Fruit fly (Drosophila melanogaster) whole organism, pupa: Measurements from ENCODE around the gene TwdlZ.

ENCODE experiments used
- CG12605 ChIP-seq: fragments of 200-800 bp; sonication (Bioruptor generic); IDR thresholded peaks from 2 replicates; pipeline ENCODE4 v1.3.6; 2022; ENCODE audit warnings: missing biosample characterization, missing genetic modification characterization
- CG32121 ChIP-seq: fragments of 200-800 bp; sonication (Bioruptor generic); IDR thresholded peaks from 2 replicates; pipeline ENCODE4 v1.3.6; 2022; ENCODE audit warnings: missing biosample characterization, missing genetic modification characterization
- Ets98B ChIP-seq: fragments of 200-800 bp; sonication (Bioruptor generic); IDR thresholded peaks from 2 replicates; pipeline ENCODE4 v1.3.6; 2022; ENCODE audit warnings: missing biosample characterization, missing genetic modification characterization
- Snoo ChIP-seq: fragments of 200-800 bp; sonication (Bioruptor generic); optimal IDR thresholded peaks from 3 replicates; lab custom pipeline; 2017; ENCODE audit warnings: missing biosample characterization, mild to moderate bottlenecking, missing genetic modification characterization, inconsistent platforms
- gl ChIP-seq: fragments of 200-800 bp; sonication (Bioruptor generic); optimal IDR thresholded peaks from 2 replicates; lab custom pipeline; 2018; ENCODE audit warnings: missing biosample characterization, mild to moderate bottlenecking, missing genetic modification characterization
- rn ChIP-seq: fragments of 200-800 bp; sonication (Bioruptor generic); IDR thresholded peaks from 2 replicates; pipeline ENCODE4 v1.3.6; 2022; ENCODE audit warnings: missing biosample characterization, missing genetic modification characterization

- TF ChIP-seq CG32121 (GFP tag; lab: Robert Waterston, UW) (no peak), Snoo (no peak), CG12605 (GFP tag; lab: Robert Waterston, UW) (no peak), Ets98B (no peak), gl (no peak), rn (GFP tag; lab: Robert Waterston, UW) (no peak)
Measured at dm6 chrX:16753066-16753465, 15.1 kb downstream of the TwdlZ start.
